Worm (Caenorhabditis elegans): ENCODE measurements around the gene Y44A6B.3.

- TF ChIP-seq elt-3 (tag; optimal IDR thresholded peaks at IDR 0.05), result no peak
- TF ChIP-seq unc-62 (GFP tag; optimal IDR thresholded peaks at IDR 0.05), result no peak
These were observed 37.5 kb downstream of the Y44A6B.3 start for ce11 chrV:20600704-20601103.

Measured in whole organism, L1 larva.